Worm (Caenorhabditis elegans): Measurements from ENCODE around the gene C27A2.7.
"Not testable (repeated sequence)": the region's sequence is repeated elsewhere in the genome, so short reads cannot be mapped to it uniquely, and the experiment has no call there.

ce11 chrII:5097463-5097862 is 26.3 kb upstream of the C27A2.7 start:
- TF ChIP-seq F55B11.4 (tag; optimal IDR thresholded peaks at IDR 0.05; ENCODE audit: borderline replicate concordance, insufficient read depth); F57C9.4 (tag; optimal IDR thresholded peaks at IDR 0.05); F39B2.1 (GFP tag; IDR thresholded peaks at IDR 0.05); sea-2 (GFP tag; IDR thresholded peaks at IDR 0.05); egl-44 (GFP tag; IDR thresholded peaks at IDR 0.05); hrde-1 (tag; optimal IDR thresholded peaks at IDR 0.05; ENCODE audit: borderline replicate concordance); nhr-27 (tag; optimal IDR thresholded peaks at IDR 0.05); F10E7.11 (tag; optimal IDR thresholded peaks at IDR 0.05); snpc-4 (GFP tag; optimal IDR thresholded peaks at IDR 0.05); snpc-4 (tag; optimal IDR thresholded peaks at IDR 0.05); ekl-4 (GFP tag; IDR thresholded peaks at IDR 0.05): not testable (repeated sequence)

All from whole organism, young adult.